Worm (Caenorhabditis elegans) whole organism, L2 larva: Measurements from ENCODE around the gene ZK632.14.

ENCODE experiments used
- C34F6.9 ChIP-seq: fragments of 150-350 bp; optimal IDR thresholded peaks from 2 replicates; lab custom pipeline; 2014; ENCODE audit warnings: missing biosample characterization, missing genetic modification characterization
- F13H6.1 ChIP-seq: sonication (generic microtip); optimal IDR thresholded peaks from 2 replicates; lab custom pipeline; 2016; ENCODE audit warnings: missing genetic modification characterization, missing compliant biosample characterization
- R02D3.7 ChIP-seq: fragments of 150-350 bp; optimal IDR thresholded peaks from 2 replicates; lab custom pipeline; 2014; ENCODE audit warnings: missing biosample characterization, missing genetic modification characterization
- Y55F3AM.14 ChIP-seq: fragments of 200-800 bp; sonication (Bioruptor generic); optimal IDR thresholded peaks from 2 replicates; lab custom pipeline; 2018; ENCODE audit warnings: mild to moderate bottlenecking, missing genetic modification characterization, missing compliant biosample characterization
- ZK546.5 ChIP-seq: sonication (generic microtip); optimal IDR thresholded peaks from 2 replicates; lab custom pipeline; 2017; ENCODE audit warnings: missing biosample characterization, missing genetic modification characterization
- alr-1 ChIP-seq: fragments of 150-350 bp; optimal IDR thresholded peaks from 2 replicates; lab custom pipeline; 2014; ENCODE audit warnings: missing biosample characterization, missing genetic modification characterization
- aly-2 ChIP-seq: fragments of 150-350 bp; optimal IDR thresholded peaks from 2 replicates; lab custom pipeline; 2014; ENCODE audit warnings: missing biosample characterization, missing genetic modification characterization
- ama-1 ChIP-seq: fragments of 150-350 bp; optimal IDR thresholded peaks from 2 replicates; lab custom pipeline; 2018; ENCODE audit warnings: inconsistent platforms
- ceh-16 ChIP-seq: fragments of 150-350 bp; optimal IDR thresholded peaks from 2 replicates; lab custom pipeline; 2014; ENCODE audit warnings: missing biosample characterization, missing genetic modification characterization
- crh-2 ChIP-seq: sonication (generic microtip); optimal IDR thresholded peaks from 2 replicates; lab custom pipeline; 2017; ENCODE audit warnings: missing biosample characterization, missing genetic modification characterization
- elt-1 ChIP-seq: fragments of 150-350 bp; optimal IDR thresholded peaks from 2 replicates; lab custom pipeline; 2014; ENCODE audit warnings: missing biosample characterization, missing genetic modification characterization
- elt-3 ChIP-seq: sonication (generic microtip); optimal IDR thresholded peaks from 2 replicates; lab custom pipeline; 2017; ENCODE audit warnings: missing biosample characterization, missing genetic modification characterization
- fos-1 ChIP-seq: fragments of 150-350 bp; optimal IDR thresholded peaks from 2 replicates; lab custom pipeline; 2014; ENCODE audit warnings: missing biosample characterization, missing genetic modification characterization
- gmeb-1 ChIP-seq: fragments of 150-350 bp; optimal IDR thresholded peaks from 2 replicates; lab custom pipeline; 2014; ENCODE audit warnings: missing biosample characterization, missing genetic modification characterization
- lin-11 ChIP-seq: fragments of 150-350 bp; sonication (generic microtip); optimal IDR thresholded peaks from 2 replicates; lab custom pipeline; 2014; ENCODE audit warnings: missing biosample characterization, missing genetic modification characterization, inconsistent platforms, mixed read lengths
- lin-13 ChIP-seq: fragments of 150-350 bp; optimal IDR thresholded peaks from 2 replicates; lab custom pipeline; 2014; ENCODE audit warnings: missing biosample characterization, missing genetic modification reagents, missing genetic modification characterization
- lin-39 ChIP-seq: fragments of 150-350 bp; optimal IDR thresholded peaks from 2 replicates; lab custom pipeline; 2014; ENCODE audit warnings: missing biosample characterization, missing genetic modification reagents, missing genetic modification characterization
- lsy-2 ChIP-seq, 2 experiments: fragments of 150-350 bp in 1 of 2; sonication (generic microtip) in 1 of 2; optimal IDR thresholded peaks; 2 replicates each; lab custom pipeline; 2014 to 2017; ENCODE audit warnings: missing biosample characterization in 2 of 2, missing genetic modification characterization in 2 of 2
- nhr-10 ChIP-seq: sonication (generic microtip); optimal IDR thresholded peaks from 2 replicates; lab custom pipeline; 2017; ENCODE audit warnings: missing biosample characterization, missing genetic modification characterization
- nhr-12 ChIP-seq: fragments of 150-350 bp; optimal IDR thresholded peaks from 2 replicates; lab custom pipeline; 2014; ENCODE audit warnings: missing biosample characterization, missing genetic modification characterization
- nhr-129 ChIP-seq: fragments of 150-350 bp; optimal IDR thresholded peaks from 2 replicates; lab custom pipeline; 2014; ENCODE audit warnings: missing biosample characterization, missing genetic modification characterization
- nhr-21 ChIP-seq: fragments of 150-350 bp; optimal IDR thresholded peaks from 2 replicates; lab custom pipeline; 2014; ENCODE audit warnings: missing biosample characterization, missing genetic modification characterization
- nhr-23 ChIP-seq: fragments of 150-350 bp; optimal IDR thresholded peaks from 2 replicates; lab custom pipeline; 2014; ENCODE audit warnings: missing biosample characterization, missing genetic modification reagents, missing genetic modification characterization
- nhr-237 ChIP-seq: fragments of 150-350 bp; optimal IDR thresholded peaks from 2 replicates; lab custom pipeline; 2014; ENCODE audit warnings: missing biosample characterization, missing genetic modification characterization
- nhr-25 ChIP-seq: fragments of 150-350 bp; sonication (generic microtip); optimal IDR thresholded peaks from 3 replicates; lab custom pipeline; 2014; ENCODE audit warnings: missing biosample characterization, missing genetic modification characterization
- peb-1 ChIP-seq: fragments of 150-350 bp; optimal IDR thresholded peaks from 2 replicates; lab custom pipeline; 2014; ENCODE audit warnings: missing biosample characterization, missing genetic modification characterization
- sem-4 ChIP-seq: fragments of 150-350 bp; optimal IDR thresholded peaks from 2 replicates; lab custom pipeline; 2014; ENCODE audit warnings: missing biosample characterization, missing genetic modification reagents, missing genetic modification characterization
- skn-1 ChIP-seq: sonication (generic microtip); optimal IDR thresholded peaks from 2 replicates; lab custom pipeline; 2017; ENCODE audit warnings: missing biosample characterization, missing genetic modification characterization
- sma-3 ChIP-seq: sonication (generic microtip); optimal IDR thresholded peaks from 2 replicates; lab custom pipeline; 2016; ENCODE audit warnings: missing genetic modification reagents, missing genetic modification characterization, missing compliant biosample characterization
- sma-9 ChIP-seq, 2 experiments: fragments of 150-350 bp in 1 of 2; sonication (generic microtip) in 1 of 2; optimal IDR thresholded peaks; 2 replicates each; lab custom pipeline; 2014 to 2016; ENCODE audit warnings: missing genetic modification characterization in 2 of 2, mild to moderate bottlenecking in 1 of 2, missing biosample characterization in 1 of 2, missing compliant biosample characterization in 1 of 2, missing genetic modification reagents in 1 of 2, moderate library complexity in 1 of 2
- snpc-4 ChIP-seq: fragments of 150-350 bp; optimal IDR thresholded peaks from 2 replicates; lab custom pipeline; 2014; ENCODE audit warnings: missing biosample characterization, missing genetic modification characterization
- unc-39 ChIP-seq: fragments of 150-350 bp; optimal IDR thresholded peaks from 2 replicates; lab custom pipeline; 2014; ENCODE audit warnings: missing biosample characterization, missing genetic modification characterization
- unc-55 ChIP-seq: fragments of 150-350 bp; sonication (generic microtip); optimal IDR thresholded peaks from 3 replicates; lab custom pipeline; 2014; ENCODE audit warnings: missing biosample characterization, missing genetic modification reagents, missing genetic modification characterization
- zag-1 ChIP-seq: fragments of 150-350 bp; optimal IDR thresholded peaks from 2 replicates; lab custom pipeline; 2014; ENCODE audit warnings: missing biosample characterization, missing genetic modification characterization
- ztf-11 ChIP-seq: sonication (generic microtip); optimal IDR thresholded peaks from 2 replicates; lab custom pipeline; 2017; ENCODE audit warnings: missing biosample characterization, missing genetic modification characterization
- ztf-4 ChIP-seq: fragments of 150-350 bp; optimal IDR thresholded peaks from 2 replicates; lab custom pipeline; 2014; ENCODE audit warnings: missing biosample characterization, missing genetic modification characterization

The ZK632.14 gene

DNA sequence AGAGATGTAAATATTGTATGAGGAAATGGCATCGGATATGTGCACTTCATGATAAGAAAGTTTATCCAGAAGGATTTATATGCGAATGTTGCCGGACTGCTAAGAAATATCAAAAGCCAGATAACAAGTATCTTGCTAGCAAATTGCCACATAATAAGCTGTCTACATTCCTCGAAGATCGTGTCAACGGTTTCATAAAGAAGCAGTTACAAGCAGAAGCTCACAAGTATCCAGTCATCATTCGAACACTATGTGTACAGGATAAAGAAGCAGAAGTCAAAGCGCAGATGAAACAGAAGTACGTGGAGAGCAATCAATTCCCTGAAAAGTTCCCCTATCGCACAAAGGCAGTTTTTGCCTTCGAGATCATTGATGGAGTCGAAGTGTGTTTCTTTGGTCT, 42.7 kb upstream of the ZK632.14 start:
- no peak for TF ChIP-seq ama-1 (lab: Kevin White, UChicago)
- TF ChIP-seq unc-39 = no peak
- no peak for TF ChIP-seq C34F6.9 (tag; lab: Kevin White, UChicago)
- no peak for TF ChIP-seq elt-3 (tag; lab: Kevin White, UChicago)
- no peak for TF ChIP-seq lin-39 (tag; lab: Kevin White, UChicago)
- no peak for TF ChIP-seq nhr-10 (tag; lab: Kevin White, UChicago)
- no peak for TF ChIP-seq ztf-4 (tag; lab: Kevin White, UChicago)
- TF ChIP-seq nhr-129 (tag; lab: Kevin White, UChicago) = no peak
- TF ChIP-seq zag-1 (tag; lab: Kevin White, UChicago) = no peak
- no peak for TF ChIP-seq sem-4 (tag; lab: Kevin White, UChicago)
- TF ChIP-seq elt-1 = no peak
- no peak for TF ChIP-seq nhr-21 (tag; lab: Kevin White, UChicago)

DNA sequence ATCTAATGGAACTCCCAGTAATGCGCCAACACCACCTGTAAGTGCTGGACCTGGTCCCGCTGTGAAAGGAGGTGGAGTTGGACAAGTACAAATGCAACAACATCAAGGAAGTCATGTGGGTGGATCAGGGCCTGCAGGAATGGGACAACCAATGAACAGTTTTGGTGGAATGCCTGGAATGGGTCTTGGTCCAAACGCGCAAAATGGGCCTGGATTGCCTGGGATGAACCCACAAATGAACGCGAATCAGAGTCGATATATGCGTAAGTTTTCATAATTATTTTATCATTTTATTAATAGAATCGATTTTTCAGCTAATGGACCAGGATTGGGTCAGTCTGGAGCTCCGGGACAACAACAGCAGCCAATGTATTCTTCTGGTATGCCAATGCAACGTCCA, 40.9 kb upstream of the ZK632.14 start:
- no peak for TF ChIP-seq elt-3 (tag; lab: Kevin White, UChicago)
- no peak for TF ChIP-seq peb-1 (tag; lab: Kevin White, UChicago)
- no peak for TF ChIP-seq sma-9 (GFP tag; optimal IDR thresholded peaks at IDR 0.05; lab: Kevin White, UChicago)
- no peak for TF ChIP-seq sma-9 (tag; optimal IDR thresholded peaks at IDR 0.05; lab: Kevin White, UChicago)
- TF ChIP-seq skn-1 (tag; lab: Kevin White, UChicago) = no peak
- no peak for TF ChIP-seq snpc-4 (tag; lab: Kevin White, UChicago)
- TF ChIP-seq sem-4 (tag; lab: Kevin White, UChicago) = no peak
- TF ChIP-seq C34F6.9 (tag; lab: Kevin White, UChicago) = no peak

- TF ChIP-seq gmeb-1 (tag; lab: Kevin White, UChicago) (peak; percentile 59), unc-55 (GFP tag; lab: Kevin White, UChicago) (peak; percentile 27), nhr-10 (tag; lab: Kevin White, UChicago) (no peak), aly-2 (tag; lab: Kevin White, UChicago) (no peak), ceh-16 (tag; lab: Kevin White, UChicago) (no peak), lsy-2 (tag; optimal IDR thresholded peaks at IDR 0.05; lab: Kevin White, UChicago) (peak in 1 of 2 experiments; percentile 39)
Observed at ce11 chrIII:9775916-9776315, 37.3 kb upstream of the ZK632.14 start.

ce11 chrIII:9776323-9776722, 36.9 kb upstream of the ZK632.14 start, which contains the start of gene usp-46:
usp-46 (plus strand) TSS chrIII:9776623.
- TF ChIP-seq sma-3 (GFP tag; lab: Kevin White, UChicago) (no peak), ceh-16 (tag; lab: Kevin White, UChicago) (no peak), nhr-237 (tag; lab: Kevin White, UChicago) (no peak), crh-2 (tag; lab: Kevin White, UChicago) (no peak), Y55F3AM.14 (GFP tag; lab: Kevin White, UChicago) (no peak), R02D3.7 (no peak), fos-1 (tag; lab: Kevin White, UChicago) (no peak), alr-1 (tag; lab: Kevin White, UChicago) (no peak), C34F6.9 (tag; lab: Kevin White, UChicago) (peak; percentile 22), ama-1 (lab: Kevin White, UChicago) (no peak), ZK546.5 (tag; lab: Kevin White, UChicago) (no peak), nhr-129 (tag; lab: Kevin White, UChicago) (peak; percentile 5), sma-9 (GFP tag; optimal IDR thresholded peaks at IDR 0.05; lab: Kevin White, UChicago) (no peak), sma-9 (tag; optimal IDR thresholded peaks at IDR 0.05; lab: Kevin White, UChicago) (no peak), lsy-2 (tag; optimal IDR thresholded peaks at IDR 0.05; lab: Kevin White, UChicago) (peak in 1 of 2 experiments; percentile 15)

DNA sequence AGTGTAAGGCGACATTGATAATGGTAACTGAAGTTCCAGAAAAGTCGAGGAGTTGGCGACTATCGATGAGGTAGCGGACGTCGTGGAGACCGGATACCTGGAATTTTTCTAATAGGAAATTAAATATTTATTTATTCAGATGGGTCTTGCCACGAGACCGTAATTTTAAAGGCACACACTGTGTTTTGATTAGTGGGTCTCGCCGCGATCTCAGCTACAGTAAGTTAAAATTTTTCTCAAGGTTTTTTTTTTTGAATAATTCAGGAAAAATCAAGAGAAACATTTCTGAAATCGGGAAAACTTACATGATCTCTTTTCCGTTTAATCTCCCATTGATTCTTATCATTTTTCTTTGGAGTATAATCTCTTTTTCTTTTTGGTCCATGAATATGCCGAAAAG, 34.2 kb upstream of the ZK632.14 start:
- TF ChIP-seq ztf-4 (tag; lab: Kevin White, UChicago) (no peak), ama-1 (lab: Kevin White, UChicago) (no peak), unc-55 (GFP tag; lab: Kevin White, UChicago) (no peak), ZK546.5 (tag; lab: Kevin White, UChicago) (no peak), nhr-21 (tag; lab: Kevin White, UChicago) (no peak), lsy-2 (tag; optimal IDR thresholded peaks at IDR 0.05; lab: Kevin White, UChicago) (no peak), aly-2 (tag; lab: Kevin White, UChicago) (no peak), alr-1 (tag; lab: Kevin White, UChicago) (no peak), gmeb-1 (tag; lab: Kevin White, UChicago) (no peak), nhr-129 (tag; lab: Kevin White, UChicago) (no peak), lin-13 (GFP tag; lab: Kevin White, UChicago) (no peak), F13H6.1 (tag; lab: Kevin White, UChicago) (no peak), nhr-23 (no peak), lin-11 (tag; lab: Kevin White, UChicago) (no peak), ztf-11 (tag; lab: Kevin White, UChicago) (no peak), zag-1 (tag; lab: Kevin White, UChicago) (no peak), nhr-12 (tag; lab: Kevin White, UChicago) (no peak), nhr-25 (no peak)
